Worm (Caenorhabditis elegans) whole organism, L4 larva: ENCODE results near the gene Y24D9A.6.

Experiments
- D1046.2 ChIP-seq: fragments of 200-800 bp; sonication (Bioruptor generic); IDR thresholded peaks from 2 replicates; pipeline ENCODE4 v1.3.6; 2022; ENCODE audit warnings: missing genetic modification characterization, missing compliant biosample characterization
- F37D6.2 ChIP-seq: sonication (generic microtip); optimal IDR thresholded peaks from 2 replicates; lab custom pipeline; 2016; ENCODE audit warnings: mild to moderate bottlenecking, missing genetic modification characterization, missing compliant biosample characterization
- R02D3.7 ChIP-seq: fragments of 150-350 bp; sonication (generic microtip); optimal IDR thresholded peaks from 3 replicates; lab custom pipeline; 2014; ENCODE audit warnings: missing biosample characterization, missing genetic modification characterization
- Y75B8A.6 ChIP-seq: fragments of 200-800 bp; sonication (Bioruptor generic); IDR thresholded peaks from 2 replicates; pipeline ENCODE4 v1.3.6; 2022; ENCODE audit warnings: missing genetic modification reagents, missing genetic modification characterization, missing compliant biosample characterization
- ZK337.2 ChIP-seq: fragments of 200-800 bp; sonication (Bioruptor generic); IDR thresholded peaks from 2 replicates; pipeline ENCODE4 v1.3.6; 2022; ENCODE audit warnings: missing genetic modification reagents, missing genetic modification characterization, missing compliant biosample characterization
- ZK546.5 ChIP-seq, 2 experiments: sonication (generic microtip); optimal IDR thresholded peaks; 2 replicates each; lab custom pipeline; 2017; ENCODE audit warnings: missing biosample characterization in 2 of 2, missing genetic modification characterization in 2 of 2
- aha-1 ChIP-seq: fragments of 150-350 bp; peaks from one replicate; lab custom pipeline; 2014; ENCODE audit warnings: missing biosample characterization, missing genetic modification characterization
- ceh-44 ChIP-seq: fragments of 200-800 bp; sonication (Bioruptor generic); IDR thresholded peaks from 2 replicates; pipeline ENCODE4 v1.3.6; 2022; ENCODE audit warnings: missing genetic modification reagents, missing genetic modification characterization, missing compliant biosample characterization
- cey-2 ChIP-seq: sonication (generic microtip); optimal IDR thresholded peaks from 3 replicates; lab custom pipeline; 2017; ENCODE audit warnings: missing genetic modification characterization, mild to moderate bottlenecking, missing compliant biosample characterization, antibody characterized with exemption, borderline replicate concordance; ENCODE audit not compliant: insufficient read depth
- daf-16 ChIP-seq, 3 experiments: sonication (generic microtip); optimal IDR thresholded peaks; 2 replicates each; lab custom pipeline; 2016 to 2017; ENCODE audit warnings: missing genetic modification characterization in 3 of 3, missing genetic modification reagents in 3 of 3, mild to moderate bottlenecking in 2 of 3, missing compliant biosample characterization in 2 of 3, missing biosample characterization in 1 of 3, moderate library complexity in 1 of 3
- daf-19 ChIP-seq: fragments of 200-800 bp; sonication (Bioruptor generic); conservative IDR thresholded peaks from 2 replicates; pipeline ENCODE4 v1.3.6; 2022; ENCODE audit warnings: missing genetic modification characterization, missing compliant biosample characterization
- dmd-9 ChIP-seq: fragments of 200-800 bp; sonication (Bioruptor generic); IDR thresholded peaks from 2 replicates; pipeline ENCODE4 v1.3.6; 2022; ENCODE audit warnings: missing genetic modification reagents, missing genetic modification characterization, missing compliant biosample characterization
- duxl-1 ChIP-seq: sonication (generic microtip); optimal IDR thresholded peaks from 2 replicates; lab custom pipeline; 2016; ENCODE audit warnings: mild to moderate bottlenecking, missing genetic modification characterization, moderate library complexity, missing compliant biosample characterization; ENCODE audit not compliant: poor library complexity
- dve-1 ChIP-seq: sonication (generic microtip); optimal IDR thresholded peaks from 2 replicates; lab custom pipeline; 2017; ENCODE audit warnings: antibody characterized with exemption, mild to moderate bottlenecking, missing genetic modification characterization, missing compliant biosample characterization; ENCODE audit not compliant: insufficient read depth
- egl-27 ChIP-seq: sonication (generic microtip); optimal IDR thresholded peaks from 3 replicates; lab custom pipeline; 2017; ENCODE audit warnings: missing biosample characterization, missing genetic modification reagents, missing genetic modification characterization
- egl-43 ChIP-seq: fragments of 200-800 bp; sonication (Bioruptor generic); IDR thresholded peaks from 2 replicates; pipeline ENCODE4 v1.3.6; 2022; ENCODE audit warnings: missing genetic modification reagents, missing genetic modification characterization, missing compliant biosample characterization
- fkh-10 ChIP-seq: fragments of 150-350 bp; optimal IDR thresholded peaks from 2 replicates; lab custom pipeline; 2014; ENCODE audit warnings: missing biosample characterization, missing genetic modification reagents, missing genetic modification characterization
- gei-8 ChIP-seq: fragments of 200-800 bp; sonication (Bioruptor generic); optimal IDR thresholded peaks from 2 replicates; lab custom pipeline; 2018; ENCODE audit warnings: mild to moderate bottlenecking, missing genetic modification characterization, missing compliant biosample characterization
- hlh-11 ChIP-seq: fragments of 200-800 bp; sonication (Bioruptor generic); optimal IDR thresholded peaks from 2 replicates; lab custom pipeline; 2018; ENCODE audit warnings: mild to moderate bottlenecking, missing genetic modification characterization, missing compliant biosample characterization
- hlh-30 ChIP-seq: sonication (generic microtip); optimal IDR thresholded peaks from 2 replicates; lab custom pipeline; 2017; ENCODE audit warnings: antibody characterized with exemption, mild to moderate bottlenecking, missing genetic modification characterization, missing compliant biosample characterization; ENCODE audit not compliant: insufficient read depth
- hmg-1.1 ChIP-seq: fragments of 200-800 bp; sonication (Bioruptor generic); IDR thresholded peaks from 2 replicates; pipeline ENCODE4 v1.3.6; 2022; ENCODE audit warnings: missing genetic modification reagents, missing genetic modification characterization, missing compliant biosample characterization
- lim-7 ChIP-seq: fragments of 200-800 bp; sonication (Bioruptor generic); IDR thresholded peaks from 2 replicates; pipeline ENCODE4 v1.3.6; 2022; ENCODE audit warnings: missing genetic modification characterization, missing compliant biosample characterization
- lsy-2 ChIP-seq, 2 experiments: fragments of 150-350 bp in 1 of 2; sonication (generic microtip) in 1 of 2; optimal IDR thresholded peaks; 2 replicates each; lab custom pipeline; 2014 to 2017; ENCODE audit warnings: missing biosample characterization in 2 of 2, missing genetic modification characterization in 2 of 2
- mdl-1 ChIP-seq, 2 experiments: fragments of 150-350 bp in 1 of 2; sonication (generic microtip) in 1 of 2; optimal IDR thresholded peaks; 2 replicates each; lab custom pipeline; 2014 to 2017; ENCODE audit warnings: missing biosample characterization in 2 of 2, missing genetic modification characterization in 2 of 2
- mdt-29 ChIP-seq: fragments of 200-800 bp; sonication (Bioruptor generic); IDR thresholded peaks from 2 replicates; pipeline ENCODE4 v1.3.6; 2022; ENCODE audit warnings: missing genetic modification reagents, missing genetic modification characterization, missing compliant biosample characterization
- mep-1 ChIP-seq: fragments of 150-350 bp; sonication (generic microtip); optimal IDR thresholded peaks from 3 replicates; lab custom pipeline; 2014; ENCODE audit warnings: missing biosample characterization, missing genetic modification characterization
- mes-2 ChIP-seq: sonication (generic microtip); optimal IDR thresholded peaks from 2 replicates; lab custom pipeline; 2016; ENCODE audit warnings: missing genotype, mild to moderate bottlenecking, missing genetic modification characterization, missing compliant biosample characterization; ENCODE audit not compliant: poor library complexity, severe bottlenecking
- mxl-3 ChIP-seq: fragments of 200-800 bp; sonication (Bioruptor generic); optimal IDR thresholded peaks from 2 replicates; lab custom pipeline; 2018; ENCODE audit warnings: mild to moderate bottlenecking, missing genetic modification characterization, missing compliant biosample characterization
- nhr-102 ChIP-seq: sonication (generic microtip); optimal IDR thresholded peaks from 2 replicates; lab custom pipeline; 2016; ENCODE audit warnings: mild to moderate bottlenecking, missing genetic modification characterization, moderate library complexity, missing compliant biosample characterization
- nhr-11 ChIP-seq: fragments of 150-350 bp; optimal IDR thresholded peaks from 2 replicates; lab custom pipeline; 2014; ENCODE audit warnings: missing biosample characterization, missing genetic modification characterization
- nhr-111 ChIP-seq: fragments of 200-800 bp; sonication (Bioruptor generic); optimal IDR thresholded peaks from 2 replicates; lab custom pipeline; 2018; ENCODE audit warnings: mild to moderate bottlenecking, missing genetic modification characterization, missing compliant biosample characterization
- nhr-41 ChIP-seq: fragments of 200-800 bp; sonication (Bioruptor generic); IDR thresholded peaks from 2 replicates; pipeline ENCODE4 v1.3.6; 2022; ENCODE audit warnings: missing genetic modification reagents, missing genetic modification characterization, missing compliant biosample characterization
- pha-4 ChIP-seq, 2 experiments: fragments of 150-350 bp in 1 of 2; fragments of 200-800 bp in 1 of 2; sonication (Bioruptor generic) in 1 of 2; IDR thresholded peaks in 1 of 2; optimal IDR thresholded peaks in 1 of 2; 2 replicates each; pipeline versions ENCODE4 v1.3.6 to Lab custom; 2014 to 2022; ENCODE audit warnings: missing genetic modification characterization in 2 of 2, missing genetic modification reagents in 2 of 2, missing biosample characterization in 1 of 2, missing compliant biosample characterization in 1 of 2
- pqm-1 ChIP-seq: sonication (generic microtip); optimal IDR thresholded peaks from 2 replicates; lab custom pipeline; 2017; ENCODE audit warnings: missing biosample characterization, missing genetic modification characterization
- rbr-2 ChIP-seq: sonication (generic microtip); optimal IDR thresholded peaks from 2 replicates; lab custom pipeline; 2016; ENCODE audit warnings: missing genotype, missing genetic modification characterization, missing compliant biosample characterization
- sdz-12 ChIP-seq: fragments of 200-800 bp; sonication (Bioruptor generic); optimal IDR thresholded peaks from 2 replicates; lab custom pipeline; 2018; ENCODE audit warnings: mild to moderate bottlenecking, missing genetic modification characterization, missing compliant biosample characterization
- set-16 ChIP-seq: fragments of 200-800 bp; sonication (Bioruptor generic); IDR thresholded peaks from 2 replicates; pipeline ENCODE4 v1.3.6; 2022; ENCODE audit warnings: missing genetic modification reagents, missing genetic modification characterization, missing compliant biosample characterization
- unc-130 ChIP-seq: sonication (generic microtip); optimal IDR thresholded peaks from 2 replicates; lab custom pipeline; 2016; ENCODE audit warnings: missing genetic modification reagents, missing genetic modification characterization, missing compliant biosample characterization
- unc-39 ChIP-seq: sonication (generic microtip); optimal IDR thresholded peaks from 2 replicates; lab custom pipeline; 2017; ENCODE audit warnings: missing biosample characterization, missing genetic modification characterization
- vab-7 ChIP-seq: fragments of 200-800 bp; sonication (Bioruptor generic); IDR thresholded peaks from 2 replicates; pipeline ENCODE4 v1.3.6; 2022; ENCODE audit warnings: missing genetic modification reagents, missing genetic modification characterization, missing compliant biosample characterization
- zag-1 ChIP-seq: fragments of 150-350 bp; optimal IDR thresholded peaks from 2 replicates; lab custom pipeline; 2014; ENCODE audit warnings: missing biosample characterization, missing genetic modification characterization
- zip-11 ChIP-seq: fragments of 200-800 bp; sonication (Bioruptor generic); IDR thresholded peaks from 2 replicates; pipeline ENCODE4 v1.3.6; 2022; ENCODE audit warnings: missing genetic modification characterization, missing compliant biosample characterization
- zip-2 ChIP-seq: fragments of 150-350 bp; optimal IDR thresholded peaks from 2 replicates; lab custom pipeline; 2014; ENCODE audit warnings: missing biosample characterization, missing genetic modification characterization
- ztf-7 ChIP-seq: fragments of 150-350 bp; optimal IDR thresholded peaks from 2 replicates; lab custom pipeline; 2014; ENCODE audit warnings: missing biosample characterization, missing genetic modification characterization

Y24D9A.6 gene

DNA sequence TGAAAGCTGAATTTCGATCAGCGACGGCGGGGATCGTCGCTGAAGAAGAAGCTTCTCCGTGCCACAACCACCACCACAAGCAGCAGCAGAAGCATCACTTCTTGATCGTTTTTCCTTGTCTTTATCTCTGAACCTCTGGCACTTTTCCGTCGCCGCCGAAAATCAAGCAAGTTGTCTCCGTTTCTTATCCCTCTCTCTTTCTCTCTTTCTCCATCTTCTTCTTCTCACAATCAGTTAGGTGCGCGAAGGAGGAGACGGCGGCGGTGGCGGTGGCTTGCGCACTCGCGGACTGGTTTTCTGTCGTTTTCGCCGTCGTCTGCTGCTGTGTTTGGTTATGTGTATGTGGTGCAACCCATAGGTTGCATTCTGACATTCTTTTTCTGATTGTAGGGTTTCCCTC is 1.8 kb downstream of the Y24D9A.6 start (continued):
- TF ChIP-seq dmd-9 (GFP tag; lab: Robert Waterston, UW) (no peak), zip-2 (tag; lab: Kevin White, UChicago) (no peak), ZK546.5 (tag; optimal IDR thresholded peaks at IDR 0.05; lab: Kevin White, UChicago) (no peak), aha-1 (tag; lab: Kevin White, UChicago) (peak; percentile 47), egl-43 (peak; percentile 37; the same call in 1 of the 2 replicates), R02D3.7 (tag; lab: Kevin White, UChicago) (no peak), nhr-102 (tag; lab: Kevin White, UChicago) (no peak), lim-7 (no peak), mdt-29 (GFP tag; lab: Robert Waterston, UW) (no peak), mxl-3 (GFP tag; lab: Kevin White, UChicago) (peak; percentile 68), Y75B8A.6 (GFP tag; lab: Robert Waterston, UW) (no peak), mdl-1 (tag; optimal IDR thresholded peaks at IDR 0.05; lab: Kevin White, UChicago) (peak in 1 of 2 experiments; percentile 52), nhr-11 (tag; lab: Kevin White, UChicago) (no peak), gei-8 (no peak), egl-27 (tag; lab: Kevin White, UChicago) (no peak), fkh-10 (no peak), ZK337.2 (GFP tag; lab: Robert Waterston, UW) (no peak), F37D6.2 (tag; lab: Kevin White, UChicago) (no peak), zip-11 (GFP tag; lab: Robert Waterston, UW) (no peak), ztf-7 (tag; lab: Kevin White, UChicago) (no peak), nhr-111 (no peak), cey-2 (tag; lab: Kevin White, UChicago) (no peak), hlh-11 (tag; lab: Kevin White, UChicago) (peak; percentile 59), duxl-1 (tag; lab: Kevin White, UChicago) (no peak), hlh-30 (peak; percentile 2), ceh-44 (GFP tag; lab: Robert Waterston, UW) (no peak), vab-7 (GFP tag; lab: Robert Waterston, UW) (no peak), unc-130 (GFP tag; lab: Kevin White, UChicago) (no peak), set-16 (GFP tag; lab: Robert Waterston, UW) (peak; percentile 64), hmg-1.1 (peak; percentile 46), nhr-41 (GFP tag; lab: Robert Waterston, UW) (no peak), rbr-2 (no peak), unc-39 (no peak), mes-2 (tag; lab: Kevin White, UChicago) (peak; percentile 2), daf-19 (GFP tag; lab: Robert Waterston, UW) (no peak)

DNA sequence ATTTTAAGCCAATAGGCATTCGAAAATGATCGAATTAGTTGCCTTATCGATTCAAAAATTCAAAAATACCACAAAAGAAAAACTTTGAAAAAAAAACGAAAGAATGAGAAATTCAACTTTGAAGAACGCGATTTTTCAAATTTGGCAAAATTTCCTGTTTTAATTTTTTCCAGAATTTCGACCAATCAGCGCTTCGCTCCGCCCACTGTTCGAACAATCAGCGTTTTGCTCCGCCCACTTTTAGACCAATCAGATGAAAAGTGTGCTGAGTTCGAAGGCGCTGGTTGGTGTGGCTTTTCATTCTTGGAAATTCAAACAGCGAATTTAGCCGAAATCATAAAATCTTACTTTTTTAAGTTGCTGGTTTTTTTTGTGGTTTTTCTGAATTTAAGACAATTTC is 2.6 kb downstream of the Y24D9A.6 start:
- TF ChIP-seq D1046.2 (GFP tag; lab: Robert Waterston, UW) = no peak
- peak; percentile 24 for TF ChIP-seq aha-1 (tag; lab: Kevin White, UChicago)
- no peak for TF ChIP-seq cey-2 (tag; lab: Kevin White, UChicago)

DNA sequence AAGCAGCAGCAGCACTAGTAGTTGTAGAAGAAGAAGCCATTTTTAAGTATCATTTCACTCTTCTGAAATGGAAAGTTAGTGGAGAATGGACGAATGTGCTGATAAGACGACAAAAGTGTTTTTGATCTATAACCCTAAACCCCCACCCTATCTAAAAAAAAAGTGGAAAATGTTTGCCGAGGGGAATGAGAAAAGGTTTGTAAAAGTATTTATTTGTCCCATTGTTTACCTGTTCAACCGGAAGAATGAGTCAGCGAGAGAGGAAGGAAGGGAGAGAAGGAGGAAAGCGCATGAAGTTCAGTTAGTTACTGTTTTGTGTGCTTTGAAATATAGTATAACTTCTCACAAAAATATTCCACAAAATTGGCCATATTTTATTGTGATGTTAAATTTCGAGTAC is 3.1 kb downstream of the Y24D9A.6 start:
- TF ChIP-seq sdz-12 (GFP tag; lab: Kevin White, UChicago) (no peak), zag-1 (no peak), mep-1 (peak; percentile 9), lsy-2 (tag; optimal IDR thresholded peaks at IDR 0.05; lab: Kevin White, UChicago) (peak in 1 of 2 experiments; percentile 16), pqm-1 (tag; lab: Kevin White, UChicago) (peak; percentile 18), pha-4 (GFP tag; IDR thresholded peaks at IDR 0.05; lab: Robert Waterston, UW) (no peak), pha-4 (tag; optimal IDR thresholded peaks at IDR 0.05; lab: Kevin White, UChicago) (peak; percentile 47), dve-1 (tag; lab: Kevin White, UChicago) (peak; percentile 29), daf-16 (GFP tag; optimal IDR thresholded peaks at IDR 0.05; lab: Kevin White, UChicago) (no peak), daf-16 (tag; optimal IDR thresholded peaks at IDR 0.05; lab: Kevin White, UChicago) (peak; percentile 76)
